Worm (Caenorhabditis elegans) whole organism, L1 larva: ENCODE data around the gene fbxb-49.

ENCODE experiments used
- aha-1 ChIP-seq: fragments of 150-350 bp; optimal IDR thresholded peaks from 2 replicates; lab custom pipeline; 2014; ENCODE audit warnings: missing biosample characterization, missing genetic modification characterization
- ama-1 ChIP-seq: fragments of 150-350 bp; optimal IDR thresholded peaks from 2 replicates; lab custom pipeline; 2014
- ceh-63 ChIP-seq: fragments of 200-800 bp; sonication (Bioruptor generic); optimal IDR thresholded peaks from 2 replicates; lab custom pipeline; 2018; ENCODE audit warnings: mild to moderate bottlenecking, missing genetic modification characterization, missing compliant biosample characterization
- ceh-82 ChIP-seq, 3 experiments: fragments of 150-350 bp in 1 of 3; sonication (generic microtip) in 2 of 3; optimal IDR thresholded peaks; 2 replicates each; lab custom pipeline; 2014 to 2017; ENCODE audit warnings: missing biosample characterization in 3 of 3, missing genetic modification characterization in 3 of 3
- ceh-90 ChIP-seq: sonication (generic microtip); optimal IDR thresholded peaks from 2 replicates; lab custom pipeline; 2016; ENCODE audit warnings: missing genetic modification characterization, missing compliant biosample characterization
- ces-1 ChIP-seq: fragments of 150-350 bp; optimal IDR thresholded peaks from 2 replicates; lab custom pipeline; 2014; ENCODE audit warnings: missing biosample characterization, missing genetic modification reagents, missing genetic modification characterization
- dsc-1 ChIP-seq: sonication (generic microtip); optimal IDR thresholded peaks from 2 replicates; lab custom pipeline; 2016; ENCODE audit warnings: mild to moderate bottlenecking, missing genetic modification characterization, missing compliant biosample characterization
- efl-3 ChIP-seq: fragments of 200-800 bp; sonication (Bioruptor generic); optimal IDR thresholded peaks from 2 replicates; lab custom pipeline; 2018; ENCODE audit warnings: mild to moderate bottlenecking, missing genetic modification characterization, missing compliant biosample characterization
- egl-13 ChIP-seq: sonication (generic microtip); optimal IDR thresholded peaks from 2 replicates; lab custom pipeline; 2016; ENCODE audit warnings: missing genotype, missing genetic modification reagents, missing genetic modification characterization, missing compliant biosample characterization
- elt-2 ChIP-seq: sonication (generic microtip); optimal IDR thresholded peaks from 2 replicates; lab custom pipeline; 2016; ENCODE audit warnings: missing genetic modification characterization, mild to moderate bottlenecking, inconsistent platforms, missing compliant biosample characterization, missing genetic modification reagents
- fkh-8 ChIP-seq: sonication (generic microtip); optimal IDR thresholded peaks from 2 replicates; lab custom pipeline; 2016; ENCODE audit warnings: mild to moderate bottlenecking, missing genetic modification characterization, missing compliant biosample characterization
- fos-1 ChIP-seq: fragments of 150-350 bp; optimal IDR thresholded peaks from 2 replicates; lab custom pipeline; 2014; ENCODE audit warnings: missing biosample characterization, missing genetic modification characterization
- hlh-17 ChIP-seq: fragments of 200-800 bp; sonication (Bioruptor generic); optimal IDR thresholded peaks from 2 replicates; lab custom pipeline; 2018; ENCODE audit warnings: missing genetic modification characterization, mild to moderate bottlenecking, missing compliant biosample characterization, moderate library complexity, borderline replicate concordance
- irx-1 ChIP-seq: sonication (generic microtip); optimal IDR thresholded peaks from 2 replicates; lab custom pipeline; 2016; ENCODE audit warnings: missing genetic modification characterization, missing compliant biosample characterization
- isw-1 ChIP-seq: fragments of 200-800 bp; sonication (Bioruptor generic); IDR thresholded peaks from 2 replicates; pipeline ENCODE4 v1.3.6; 2022; ENCODE audit warnings: missing genetic modification characterization, missing compliant biosample characterization
- jun-1 ChIP-seq: fragments of 150-350 bp; optimal IDR thresholded peaks from 2 replicates; lab custom pipeline; 2014; ENCODE audit warnings: missing biosample characterization, missing genetic modification reagents, missing genetic modification characterization
- lin-14 ChIP-seq: fragments of 200-800 bp; sonication (Bioruptor generic); optimal IDR thresholded peaks from 2 replicates; lab custom pipeline; 2018; ENCODE audit warnings: mild to moderate bottlenecking, missing genetic modification characterization, moderate library complexity, missing compliant biosample characterization
- lin-15B ChIP-seq: fragments of 150-350 bp; sonication (generic microtip); optimal IDR thresholded peaks from 3 replicates; lab custom pipeline; 2014; ENCODE audit warnings: missing biosample characterization, missing genetic modification characterization
- lin-35 ChIP-seq, 2 experiments: fragments of 150-350 bp; optimal IDR thresholded peaks; 2 replicates each; lab custom pipeline; 2014; ENCODE audit warnings: missing biosample characterization in 2 of 2, missing genetic modification characterization in 2 of 2, missing genetic modification reagents in 2 of 2
- lir-3 ChIP-seq: sonication (generic microtip); optimal IDR thresholded peaks from 2 replicates; lab custom pipeline; 2016; ENCODE audit warnings: mild to moderate bottlenecking, missing genetic modification characterization, moderate library complexity, missing compliant biosample characterization; ENCODE audit not compliant: poor library complexity
- mep-1 ChIP-seq: fragments of 150-350 bp; optimal IDR thresholded peaks from 2 replicates; lab custom pipeline; 2014; ENCODE audit warnings: missing biosample characterization, missing genetic modification characterization
- nhr-12 ChIP-seq: sonication (generic microtip); optimal IDR thresholded peaks from 2 replicates; lab custom pipeline; 2017; ENCODE audit warnings: missing biosample characterization, missing genetic modification characterization
- nhr-19 ChIP-seq: fragments of 200-800 bp; sonication (Bioruptor generic); conservative IDR thresholded peaks from 2 replicates; pipeline ENCODE4 v1.3.6; 2022; ENCODE audit warnings: missing genetic modification characterization, missing compliant biosample characterization
- nhr-20 ChIP-seq: sonication (generic microtip); optimal IDR thresholded peaks from 2 replicates; lab custom pipeline; 2016; ENCODE audit warnings: mild to moderate bottlenecking, missing genetic modification characterization, missing compliant biosample characterization
- nhr-28 ChIP-seq: fragments of 150-350 bp; optimal IDR thresholded peaks from 2 replicates; lab custom pipeline; 2014; ENCODE audit warnings: missing biosample characterization, missing genetic modification characterization
- nhr-47 ChIP-seq: sonication (generic microtip); optimal IDR thresholded peaks from 2 replicates; lab custom pipeline; 2016; ENCODE audit warnings: mild to moderate bottlenecking, missing genetic modification characterization, moderate library complexity, missing compliant biosample characterization
- nhr-84 ChIP-seq: sonication (generic microtip); optimal IDR thresholded peaks from 2 replicates; lab custom pipeline; 2017; ENCODE audit warnings: missing biosample characterization, missing genetic modification characterization
- nhr-85 ChIP-seq: sonication (generic microtip); peaks from one replicate; lab custom pipeline; 2016; ENCODE audit warnings: missing genetic modification characterization, inconsistent platforms, missing compliant biosample characterization
- rnt-1 ChIP-seq: sonication (generic microtip); optimal IDR thresholded peaks from 2 replicates; lab custom pipeline; 2016; ENCODE audit warnings: mild to moderate bottlenecking, missing genetic modification characterization, moderate library complexity, missing compliant biosample characterization
- snpc-4 ChIP-seq: fragments of 150-350 bp; optimal IDR thresholded peaks from 2 replicates; lab custom pipeline; 2014; ENCODE audit warnings: missing biosample characterization, missing genetic modification characterization
- sptf-1 ChIP-seq: fragments of 150-350 bp; optimal IDR thresholded peaks from 2 replicates; lab custom pipeline; 2014; ENCODE audit warnings: missing biosample characterization, missing genetic modification characterization
- sup-37 ChIP-seq: fragments of 200-800 bp; sonication (Bioruptor generic); optimal IDR thresholded peaks from 2 replicates; lab custom pipeline; 2018; ENCODE audit warnings: mild to moderate bottlenecking, missing genetic modification characterization, missing compliant biosample characterization
- swsn-7 ChIP-seq: sonication (generic microtip); optimal IDR thresholded peaks from 2 replicates; lab custom pipeline; 2016; ENCODE audit warnings: missing genetic modification characterization, missing compliant biosample characterization
- unc-62 ChIP-seq: fragments of 150-350 bp; optimal IDR thresholded peaks from 2 replicates; lab custom pipeline; 2014; ENCODE audit warnings: missing biosample characterization, missing genetic modification reagents, missing genetic modification characterization
- unc-98 ChIP-seq: fragments of 200-800 bp; sonication (Bioruptor generic); IDR thresholded peaks from 2 replicates; pipeline ENCODE4 v1.3.6; 2022; ENCODE audit warnings: missing genetic modification characterization, missing compliant biosample characterization
- zag-1 ChIP-seq: fragments of 150-350 bp; optimal IDR thresholded peaks from 2 replicates; lab custom pipeline; 2014; ENCODE audit warnings: missing biosample characterization, missing genetic modification characterization

Gene fbxb-49

ce11 chrII:1584140-1584539, 15.8 kb downstream of the fbxb-49 start, which contains the start of gene clec-21:
Gene clec-21, minus strand, starts transcription at chrII:1584240.
- TF ChIP-seq efl-3 (GFP tag; lab: Kevin White, UChicago) (no peak), unc-98 (GFP tag; lab: Robert Waterston, UW) (no peak)

- no peak for TF ChIP-seq lin-15B
- TF ChIP-seq, all 84 proteins: peak for 0
Measured at ce11 chrII:1586305-1586704, 18.0 kb downstream of the fbxb-49 start, which contains the start of gene T07H3.8. Gene T07H3.8, plus strand, starts transcription at chrII:1586605.

ce11 chrII:1589845-1590244, 21.5 kb downstream of the fbxb-49 start, which contains the start of gene T07H3.7:
Gene T07H3.7, minus strand, starts transcription at chrII:1589945.
- TF ChIP-seq mep-1 (no peak), egl-13 (tag; lab: Kevin White, UChicago) (no peak), nhr-28 (tag; lab: Kevin White, UChicago) (no peak), jun-1 (tag; lab: Kevin White, UChicago) (no peak), ama-1 (no peak), dsc-1 (tag; lab: Kevin White, UChicago) (no peak), nhr-85 (tag; lab: Kevin White, UChicago) (no peak), lir-3 (tag; lab: Kevin White, UChicago) (no peak), ceh-90 (tag; lab: Kevin White, UChicago) (no peak), fkh-8 (tag; lab: Kevin White, UChicago) (no peak), isw-1 (GFP tag; lab: Robert Waterston, UW) (no peak), nhr-47 (tag; lab: Kevin White, UChicago) (no peak), ceh-82 (tag; optimal IDR thresholded peaks at IDR 0.05; lab: Kevin White, UChicago) (no peak), nhr-84 (tag; lab: Kevin White, UChicago) (no peak), fos-1 (tag; lab: Kevin White, UChicago) (no peak), hlh-17 (GFP tag; lab: Kevin White, UChicago) (no peak), lin-35 (GFP tag; optimal IDR thresholded peaks at IDR 0.05; lab: Kevin White, UChicago) (no peak), ceh-63 (GFP tag; lab: Kevin White, UChicago) (no peak), nhr-19 (no peak)
- TF ChIP-seq, all 84 proteins: peak for 0

ce11 chrII:1595137-1595536, 26.8 kb downstream of the fbxb-49 start, which contains the start of gene clec-20:
Gene clec-20, minus strand, starts transcription at chrII:1595237.
- TF ChIP-seq egl-13 (tag; lab: Kevin White, UChicago): no peak
- TF ChIP-seq unc-62 (GFP tag; lab: Kevin White, UChicago): no peak
- no peak for TF ChIP-seq irx-1 (tag; lab: Kevin White, UChicago)
- no peak for TF ChIP-seq ces-1
- TF ChIP-seq aha-1 (tag; lab: Kevin White, UChicago): no peak
- TF ChIP-seq nhr-47 (tag; lab: Kevin White, UChicago): no peak
- no peak for TF ChIP-seq nhr-19
- no peak for TF ChIP-seq nhr-12 (tag; lab: Kevin White, UChicago)
- no peak for TF ChIP-seq nhr-20 (tag; lab: Kevin White, UChicago)
- TF ChIP-seq, all 84 proteins: peak for 0

- TF ChIP-seq fkh-8 (tag; lab: Kevin White, UChicago): no peak
- TF ChIP-seq elt-2 (tag; lab: Kevin White, UChicago): peak; percentile 67
Measured at ce11 chrII:1597101-1598088, 29.1 kb downstream of the fbxb-49 start, which contains the start of gene bath-46. Gene bath-46, plus strand, starts transcription at chrII:1597906.

- TF ChIP-seq rnt-1 (no peak), sup-37 (GFP tag; lab: Kevin White, UChicago) (no peak), egl-13 (tag; lab: Kevin White, UChicago) (no peak), lir-3 (tag; lab: Kevin White, UChicago) (no peak), irx-1 (tag; lab: Kevin White, UChicago) (no peak), dsc-1 (tag; lab: Kevin White, UChicago) (no peak), snpc-4 (no peak), swsn-7 (tag; lab: Kevin White, UChicago) (no peak), zag-1 (tag; lab: Kevin White, UChicago) (no peak), lin-14 (no peak), sptf-1 (tag; lab: Kevin White, UChicago) (no peak)
Measured at ce11 chrII:1600661-1601060, 32.3 kb downstream of the fbxb-49 start, which contains the start of gene bath-26. Gene bath-26, minus strand, starts transcription at chrII:1600761.
